Comparison of ENCODE assay signal across 6 fruit fly cellular contexts in genomic region chr3L:18801194-18801695, dm6.
TF ChIP-seq lines count a peak whose summit lies in the region.

TSS of gene ftz-f1 (minus strand) at chr3L:18801309.

- TF ChIP-seq CTCF in S2 (optimal IDR thresholded peaks at IDR 0.05; lab: Kevin White, UChicago), result peak; percentile 83 to 84
- peak; percentile 98 for TF ChIP-seq CTCF in whole organism, embryonic (GFP tag; optimal IDR thresholded peaks at IDR 0.05; lab: Kevin White, UChicago)

TF ChIP-seq in whole organism, adult, 20 proteins besides CTCF, POLR2A, EP300 and RAD21 (continues in another document):
- peak; percentile 11 for TF ChIP-seq CG14711 (tag; optimal IDR thresholded peaks at IDR 0.05; lab: Kevin White, UChicago)
- peak; percentile 30 for TF ChIP-seq CG7045 (GFP tag; optimal IDR thresholded peaks at IDR 0.05; lab: Kevin White, UChicago)
- peak; percentile 30 for TF ChIP-seq ovo (GFP tag; optimal IDR thresholded peaks at IDR 0.05; lab: Kevin White, UChicago)
- TF ChIP-seq CG11617 (GFP tag; optimal IDR thresholded peaks at IDR 0.05; lab: Kevin White, UChicago), result peak; percentile 52
- TF ChIP-seq Crg-1 (GFP tag; optimal IDR thresholded peaks at IDR 0.05; lab: Kevin White, UChicago), result peak; percentile 18
- no peak for TF ChIP-seq Clk (GFP tag; optimal IDR thresholded peaks at IDR 0.05; lab: Kevin White, UChicago)
- TF ChIP-seq tj (GFP tag; optimal IDR thresholded peaks at IDR 0.05; lab: Kevin White, UChicago), result peak; percentile 36
- peak; percentile 56 for TF ChIP-seq kay (GFP tag; lab: Kevin White, UChicago; ENCODE audit: borderline replicate concordance)
- TF ChIP-seq Hr96 (GFP tag; optimal IDR thresholded peaks at IDR 0.05; lab: Kevin White, UChicago), result no peak
- TF ChIP-seq cnc (optimal IDR thresholded peaks at IDR 0.05; lab: Kevin White, UChicago), result no peak
- no peak for TF ChIP-seq toe (GFP tag; optimal IDR thresholded peaks at IDR 0.05; lab: Kevin White, UChicago)
- peak; percentile 82 for TF ChIP-seq pad (GFP tag; optimal IDR thresholded peaks at IDR 0.05; lab: Kevin White, UChicago)
- TF ChIP-seq Mnt (GFP tag; optimal IDR thresholded peaks at IDR 0.05; lab: Kevin White, UChicago), result peak; percentile 85
- peak; percentile 37 for TF ChIP-seq CG33017 (tag; optimal IDR thresholded peaks at IDR 0.05; lab: Kevin White, UChicago)
- peak; percentile 50 for TF ChIP-seq CG12768 (GFP tag; optimal IDR thresholded peaks at IDR 0.05; lab: Kevin White, UChicago)
- TF ChIP-seq cic (GFP tag; optimal IDR thresholded peaks at IDR 0.05; lab: Kevin White, UChicago), result peak; percentile 93
- no peak for TF ChIP-seq CG1620 (GFP tag; optimal IDR thresholded peaks at IDR 0.05; lab: Kevin White, UChicago)
- no peak for TF ChIP-seq CG5204 (GFP tag; optimal IDR thresholded peaks at IDR 0.05; lab: Kevin White, UChicago)

TF ChIP-seq in whole organism, embryonic, 481 proteins besides CTCF, POLR2A, EP300 and RAD21 (continues in another document):
- TF ChIP-seq Lhr (GFP tag; optimal IDR thresholded peaks at IDR 0.05; lab: Kevin White, UChicago), result peak; percentile 72
- peak; percentile 90 for TF ChIP-seq HmgZ (tag; optimal IDR thresholded peaks at IDR 0.05; lab: Kevin White, UChicago)
- TF ChIP-seq sna (GFP tag; IDR thresholded peaks at IDR 0.05; lab: Robert Waterston, UW; ENCODE audit: partially characterized antibody), result peak; percentile 79
- TF ChIP-seq mirr (GFP tag; optimal IDR thresholded peaks at IDR 0.05; lab: Kevin White, UChicago), result peak; percentile 85
- 0 out of 3 replicates have a peak, but pooled peaks have one; percentile 9 for TF ChIP-seq so (GFP tag; IDR thresholded peaks at IDR 0.05; lab: Robert Waterston, UW)
- TF ChIP-seq pros (GFP tag; optimal IDR thresholded peaks at IDR 0.05; lab: Kevin White, UChicago), result peak; percentile 53
- peak; percentile 69 for TF ChIP-seq YL-1 (GFP tag; optimal IDR thresholded peaks at IDR 0.05; lab: Kevin White, UChicago)
- peak; percentile 47 for TF ChIP-seq CG17829 (tag; optimal IDR thresholded peaks at IDR 0.05; lab: Kevin White, UChicago)
- peak; percentile 20 for TF ChIP-seq PHDP (tag; optimal IDR thresholded peaks at IDR 0.05; lab: Kevin White, UChicago)
- TF ChIP-seq nmo (GFP tag; optimal IDR thresholded peaks at IDR 0.05; lab: Kevin White, UChicago), result peak; percentile 23
- no peak for TF ChIP-seq pita (GFP tag; optimal IDR thresholded peaks at IDR 0.05; lab: Kevin White, UChicago)
- TF ChIP-seq CG12769 (tag; optimal IDR thresholded peaks at IDR 0.05; lab: Kevin White, UChicago), result peak; percentile 100
- TF ChIP-seq CG2129 (GFP tag; IDR thresholded peaks at IDR 0.05; lab: Robert Waterston, UW; ENCODE audit: partially characterized antibody), result peak; percentile 39; the same call in 1 of the 2 replicates
- peak; percentile 33 for TF ChIP-seq CG12391 (tag; optimal IDR thresholded peaks at IDR 0.05; lab: Kevin White, UChicago)
- TF ChIP-seq Ets97D (GFP tag; optimal IDR thresholded peaks at IDR 0.05; lab: Kevin White, UChicago), result peak; percentile 23
- peak; percentile 78 for TF ChIP-seq sug (tag; optimal IDR thresholded peaks at IDR 0.05; lab: Kevin White, UChicago)
- TF ChIP-seq Scr (GFP tag; IDR thresholded peaks at IDR 0.05; lab: Robert Waterston, UW; ENCODE audit: partially characterized antibody), result peak; percentile 82

TF ChIP-seq in whole organism, prepupa, 60 proteins besides CTCF, POLR2A, EP300 and RAD21:
- peak; percentile 33; the same call in 2 of the 3 replicates for TF ChIP-seq eg (GFP tag; IDR thresholded peaks at IDR 0.05; lab: Robert Waterston, UW)
- no peak for TF ChIP-seq spab (GFP tag; optimal IDR thresholded peaks at IDR 0.05; lab: Kevin White, UChicago)
- TF ChIP-seq vri (GFP tag; optimal IDR thresholded peaks at IDR 0.05; lab: Kevin White, UChicago), result peak; percentile 94
- peak; percentile 66; the same call in 2 of the 3 replicates for TF ChIP-seq CG8119 (GFP tag; IDR thresholded peaks at IDR 0.05; lab: Robert Waterston, UW)
- peak; percentile 35 for TF ChIP-seq esn (GFP tag; optimal IDR thresholded peaks at IDR 0.05; lab: Kevin White, UChicago)
- TF ChIP-seq Eip78C (GFP tag; lab: Kevin White, UChicago), result peak; percentile 68
- TF ChIP-seq CG15336 (GFP tag; IDR thresholded peaks at IDR 0.05; lab: Robert Waterston, UW), result peak; percentile 45; the same call in 1 of the 2 replicates
- TF ChIP-seq Eip75B (GFP tag; optimal IDR thresholded peaks at IDR 0.05; lab: Kevin White, UChicago), result peak; percentile 85
- TF ChIP-seq Hr39 (GFP tag; optimal IDR thresholded peaks at IDR 0.05; lab: Kevin White, UChicago), result no peak
- TF ChIP-seq Lpt (GFP tag; optimal IDR thresholded peaks at IDR 0.05; lab: Kevin White, UChicago), result peak; percentile 18
- TF ChIP-seq CG31627 (GFP tag; optimal IDR thresholded peaks at IDR 0.05; lab: Kevin White, UChicago), result no peak
- TF ChIP-seq svp (GFP tag; lab: Kevin White, UChicago), result peak; percentile 95
- TF ChIP-seq Blimp-1 (GFP tag; optimal IDR thresholded peaks at IDR 0.05; lab: Kevin White, UChicago), result peak; percentile 88
- TF ChIP-seq Sox14 (GFP tag; optimal IDR thresholded peaks at IDR 0.05; lab: Kevin White, UChicago), result peak; percentile 64
- no peak for TF ChIP-seq dsx (GFP tag; optimal IDR thresholded peaks at IDR 0.05; lab: Kevin White, UChicago; ENCODE audit: poor library complexity, severe bottlenecking)
- TF ChIP-seq fkh (GFP tag; optimal IDR thresholded peaks at IDR 0.05; lab: Kevin White, UChicago), result peak; percentile 80
TF ChIP-seq in whole organism, prepupa: peak in this region for 12.

TF ChIP-seq in whole organism, pupa, 21 proteins besides CTCF, POLR2A, EP300 and RAD21:
- no peak for TF ChIP-seq CG34367 (tag; optimal IDR thresholded peaks at IDR 0.05; lab: Kevin White, UChicago)
- no peak for TF ChIP-seq Pif1B (GFP tag; optimal IDR thresholded peaks at IDR 0.05; lab: Kevin White, UChicago)
- TF ChIP-seq CG8301 (tag; optimal IDR thresholded peaks at IDR 0.05; lab: Kevin White, UChicago), result no peak
- TF ChIP-seq Snoo (tag; optimal IDR thresholded peaks at IDR 0.05; lab: Kevin White, UChicago), result no peak
- peak; percentile 63 for TF ChIP-seq CG32121 (GFP tag; IDR thresholded peaks at IDR 0.05; lab: Robert Waterston, UW)
- no peak for TF ChIP-seq CG9948 (tag; optimal IDR thresholded peaks at IDR 0.05; lab: Kevin White, UChicago)
- peak; percentile 49; the same call in 1 of the 2 replicates for TF ChIP-seq Ets98B (GFP tag; IDR thresholded peaks at IDR 0.05; lab: Robert Waterston, UW)
- TF ChIP-seq D1 (tag; optimal IDR thresholded peaks at IDR 0.05; lab: Kevin White, UChicago), result peak; percentile 12
- peak; percentile 69 for TF ChIP-seq EcR (GFP tag; optimal IDR thresholded peaks at IDR 0.05; lab: Kevin White, UChicago)
- TF ChIP-seq CG12605 (GFP tag; IDR thresholded peaks at IDR 0.05; lab: Robert Waterston, UW), result 0 out of 2 replicates have a peak, but pooled peaks have one; percentile 10
- no peak for TF ChIP-seq CG17806 (tag; optimal IDR thresholded peaks at IDR 0.05; lab: Kevin White, UChicago)
- TF ChIP-seq CG14655 (GFP tag; optimal IDR thresholded peaks at IDR 0.05; lab: Kevin White, UChicago), result no peak
- no peak for TF ChIP-seq CG13204 (GFP tag; optimal IDR thresholded peaks at IDR 0.05; lab: Kevin White, UChicago)
- TF ChIP-seq rn (GFP tag; IDR thresholded peaks at IDR 0.05; lab: Robert Waterston, UW), result peak; percentile 6; the same call in 1 of the 2 replicates
- TF ChIP-seq fd96Ca (GFP tag; IDR thresholded peaks at IDR 0.05; lab: Robert Waterston, UW), result peak; percentile 74
- peak; percentile 19 for TF ChIP-seq gl (tag; optimal IDR thresholded peaks at IDR 0.05; lab: Kevin White, UChicago)
- TF ChIP-seq CG15710 (tag; optimal IDR thresholded peaks at IDR 0.05; lab: Kevin White, UChicago), result no peak

TF ChIP-seq in whole organism, wandering third instar larva, 38 proteins besides CTCF, POLR2A, EP300 and RAD21 (continues in another document):
- TF ChIP-seq h (GFP tag; optimal IDR thresholded peaks at IDR 0.05; lab: Kevin White, UChicago) (peak; percentile 68), CrebA (GFP tag; optimal IDR thresholded peaks at IDR 0.05; lab: Kevin White, UChicago; ENCODE audit: borderline replicate concordance) (no peak), Jra (GFP tag; optimal IDR thresholded peaks at IDR 0.05; lab: Kevin White, UChicago) (peak; percentile 3), dsf (GFP tag; optimal IDR thresholded peaks at IDR 0.05; lab: Kevin White, UChicago; ENCODE audit: borderline replicate concordance) (peak; percentile 21), GATAd (GFP tag; optimal IDR thresholded peaks at IDR 0.05; lab: Kevin White, UChicago) (no peak), brk (GFP tag; optimal IDR thresholded peaks at IDR 0.05; lab: Kevin White, UChicago) (no peak), sage (GFP tag; optimal IDR thresholded peaks at IDR 0.05; lab: Kevin White, UChicago) (no peak), Mio (GFP tag; optimal IDR thresholded peaks at IDR 0.05; lab: Kevin White, UChicago) (no peak), CG32264 (GFP tag; optimal IDR thresholded peaks at IDR 0.05; lab: Kevin White, UChicago) (no peak), Sp1 (GFP tag; optimal IDR thresholded peaks at IDR 0.05; lab: Kevin White, UChicago) (no peak), CG9705 (GFP tag; optimal IDR thresholded peaks at IDR 0.05; lab: Kevin White, UChicago) (peak; percentile 52), rgr (GFP tag; optimal IDR thresholded peaks at IDR 0.05; lab: Kevin White, UChicago) (peak; percentile 51), HLH106 (tag; optimal IDR thresholded peaks at IDR 0.05; lab: Kevin White, UChicago) (peak; percentile 40), ey (GFP tag; optimal IDR thresholded peaks at IDR 0.05; lab: Kevin White, UChicago) (no peak), OdsH (GFP tag; optimal IDR thresholded peaks at IDR 0.05; lab: Kevin White, UChicago) (peak; percentile 22), Vsx2 (GFP tag; optimal IDR thresholded peaks at IDR 0.05; lab: Kevin White, UChicago; ENCODE audit: partially characterized antibody) (no peak), Rel (GFP tag; optimal IDR thresholded peaks at IDR 0.05; lab: Kevin White, UChicago) (peak; percentile 1), Rel (tag; optimal IDR thresholded peaks at IDR 0.05; lab: Kevin White, UChicago) (peak; percentile 64), Myc (optimal IDR thresholded peaks at IDR 0.05; lab: Kevin White, UChicago) (no peak), foxo (GFP tag; optimal IDR thresholded peaks at IDR 0.05; lab: Kevin White, UChicago) (peak in 1 of 2 experiments; percentile 25), woc (GFP tag; optimal IDR thresholded peaks at IDR 0.05; lab: Kevin White, UChicago) (no peak), jim (GFP tag; optimal IDR thresholded peaks at IDR 0.05; lab: Kevin White, UChicago) (no peak), dl (GFP tag; optimal IDR thresholded peaks at IDR 0.05; lab: Kevin White, UChicago; ENCODE audit: insufficient read depth in 1 of 2, partially characterized antibody in 2 of 2) (peak in 1 of 2 experiments; percentile 68), psq (GFP tag; optimal IDR thresholded peaks at IDR 0.05; lab: Kevin White, UChicago) (peak; percentile 75), sv (GFP tag; optimal IDR thresholded peaks at IDR 0.05; lab: Kevin White, UChicago) (no peak), Hnf4 (GFP tag; optimal IDR thresholded peaks at IDR 0.05; lab: Kevin White, UChicago) (no peak), N (GFP tag; optimal IDR thresholded peaks at IDR 0.05; lab: Kevin White, UChicago) (peak; percentile 44)
